Worm (Caenorhabditis elegans): ENCODE measurements around the gene B0554.5.

DNA sequence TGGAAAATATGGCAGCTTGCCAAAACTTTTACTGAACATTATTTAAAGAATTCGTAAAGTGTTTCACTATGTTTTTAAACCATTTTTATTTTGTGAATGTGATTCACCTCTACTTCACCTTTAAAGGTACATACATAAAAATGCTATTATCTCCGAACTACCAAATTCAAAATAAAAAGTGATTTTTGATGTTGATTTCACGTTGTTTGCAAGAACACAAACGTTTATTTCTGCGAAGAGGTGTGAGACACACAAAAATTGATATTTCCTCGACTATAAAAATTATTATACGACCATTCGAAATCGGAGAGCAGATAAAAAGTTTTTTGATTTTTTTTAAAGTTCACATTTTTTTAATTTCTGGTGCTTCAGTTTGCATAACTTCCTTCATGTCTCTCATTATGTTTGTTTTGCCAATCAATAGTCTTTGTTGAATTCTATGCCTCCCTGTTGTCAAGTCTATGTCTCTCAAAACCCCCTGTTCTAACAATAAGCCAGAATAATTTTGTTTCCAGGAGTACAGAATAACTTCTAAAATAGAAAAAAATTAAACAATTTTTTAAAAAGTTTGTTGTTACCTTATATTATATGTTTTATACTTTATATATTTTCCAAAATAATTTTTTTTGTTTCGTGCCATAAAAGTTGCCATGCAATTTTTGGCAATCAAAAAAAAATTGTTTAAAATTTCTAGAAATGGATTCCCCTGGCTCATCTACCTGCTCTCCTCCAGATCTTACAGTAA is 26.7 kb downstream of the B0554.5 start, which contains the start of gene nhr-123:
- TF ChIP-seq flt-1 (GFP tag; IDR thresholded peaks at IDR 0.05) (no peak), klf-2 (GFP tag; conservative IDR thresholded peaks at IDR 0.05) (no peak), tab-1 (GFP tag; IDR thresholded peaks at IDR 0.05) (no peak), T22C8.4 (GFP tag; IDR thresholded peaks at IDR 0.05) (no peak)

All from whole organism, midembryonic.